Fruit fly (Drosophila melanogaster) whole organism: ENCODE data around the gene Sem1.

ENCODE experiments used
- pan ChIP-seq: fragments of >200 bp; optimal IDR thresholded peaks from 2 replicates; lab custom pipeline; 2017
- psq ChIP-seq: fragments of >200 bp; optimal IDR thresholded peaks from 2 replicates; lab custom pipeline; 2017
- usp ChIP-seq: fragments of >200 bp; optimal IDR thresholded peaks from 2 replicates; lab custom pipeline; 2017; ENCODE audit warnings: missing biosample characterization, missing genetic modification characterization, mixed read lengths

dm6 chr2L:7067683-7068082, 3.9 kb downstream of the Sem1 start, which contains the start of gene Ugt307A1:
- no peak for TF ChIP-seq psq (lab: Kevin White, UChicago)
- TF ChIP-seq usp = no peak
- TF ChIP-seq pan (lab: Kevin White, UChicago) = no peak
